Fruit fly (Drosophila melanogaster) whole organism, prepupa: ENCODE measurements around the gene CG15715.

Experiments used
- Blimp-1 ChIP-seq: fragments of 200-800 bp; sonication (Bioruptor generic); optimal IDR thresholded peaks from 3 replicates; lab custom pipeline; 2017; ENCODE audit warnings: missing biosample characterization, missing genetic modification characterization, mild to moderate bottlenecking, moderate library complexity, missing genetic modification reagents
- CG10631 ChIP-seq: fragments of 200-800 bp; sonication (Bioruptor generic); optimal IDR thresholded peaks from 2 replicates; lab custom pipeline; 2016; ENCODE audit warnings: missing biosample characterization, missing genetic modification characterization
- CG11762 ChIP-seq: fragments of 200-800 bp; sonication (Bioruptor generic); optimal IDR thresholded peaks from 3 replicates; lab custom pipeline; 2016; ENCODE audit warnings: missing biosample characterization, missing genetic modification characterization; ENCODE audit not compliant: insufficient read depth
- CG11902 ChIP-seq: fragments of 200-800 bp; sonication (Bioruptor generic); optimal IDR thresholded peaks from 3 replicates; lab custom pipeline; 2016; ENCODE audit warnings: missing biosample characterization, missing genetic modification characterization
- CG15336 ChIP-seq: fragments of 200-800 bp; sonication (Bioruptor generic); IDR thresholded peaks from 2 replicates; pipeline ENCODE4 v1.3.6; 2022; ENCODE audit warnings: missing biosample characterization, missing genetic modification characterization
- CG1621 ChIP-seq: fragments of 200-800 bp; sonication (Bioruptor generic); optimal IDR thresholded peaks from 3 replicates; lab custom pipeline; 2018; ENCODE audit warnings: missing biosample characterization, mild to moderate bottlenecking, missing genetic modification characterization
- CG16779 ChIP-seq: fragments of 200-800 bp; sonication (Bioruptor generic); optimal IDR thresholded peaks from 3 replicates; lab custom pipeline; 2017; ENCODE audit warnings: missing biosample characterization, mild to moderate bottlenecking, missing genetic modification characterization
- CG3032 ChIP-seq: fragments of 200-800 bp; optimal IDR thresholded peaks from 2 replicates; lab custom pipeline; 2019; ENCODE audit warnings: missing biosample characterization, mild to moderate bottlenecking, missing genetic modification characterization, moderate library complexity
- CG31627 ChIP-seq: fragments of 200-800 bp; sonication (Bioruptor generic); optimal IDR thresholded peaks from 3 replicates; lab custom pipeline; 2016; ENCODE audit warnings: missing biosample characterization, missing genetic modification characterization
- CG34406 ChIP-seq: fragments of 200-800 bp; sonication (Bioruptor generic); optimal IDR thresholded peaks from 3 replicates; lab custom pipeline; 2016; ENCODE audit warnings: missing biosample characterization, missing genetic modification characterization
- CG3919 ChIP-seq: fragments of 200-800 bp; sonication (Bioruptor generic); optimal IDR thresholded peaks from 3 replicates; lab custom pipeline; 2016; ENCODE audit warnings: missing biosample characterization, missing genetic modification characterization
- CG6792 ChIP-seq: fragments of 200-800 bp; sonication (Bioruptor generic); optimal IDR thresholded peaks from 3 replicates; lab custom pipeline; 2016; ENCODE audit warnings: missing biosample characterization, missing genetic modification characterization
- CG6808 ChIP-seq: fragments of 200-800 bp; sonication (Bioruptor generic); optimal IDR thresholded peaks from 3 replicates; lab custom pipeline; 2017; ENCODE audit warnings: missing biosample characterization, missing genetic modification characterization, mild to moderate bottlenecking, moderate library complexity, missing genetic modification reagents
- CG6854 ChIP-seq: fragments of 200-800 bp; sonication (Bioruptor generic); optimal IDR thresholded peaks from 2 replicates; lab custom pipeline; 2017; ENCODE audit warnings: missing biosample characterization, mild to moderate bottlenecking, missing genetic modification characterization
- CG7368 ChIP-seq: fragments of 200-800 bp; sonication (Bioruptor generic); optimal IDR thresholded peaks from 3 replicates; lab custom pipeline; 2016; ENCODE audit warnings: missing biosample characterization, missing genetic modification characterization
- CG8119 ChIP-seq: fragments of 200-800 bp; sonication (Bioruptor generic); IDR thresholded peaks from 3 replicates; pipeline ENCODE4 v1.3.6; 2022; ENCODE audit warnings: missing biosample characterization, missing genetic modification characterization
- CG8319 ChIP-seq: fragments of 200-800 bp; sonication (Bioruptor generic); optimal IDR thresholded peaks from 3 replicates; lab custom pipeline; 2016; ENCODE audit warnings: missing biosample characterization, missing genetic modification characterization
- CG9139 ChIP-seq: fragments of 200-800 bp; sonication (Bioruptor generic); optimal IDR thresholded peaks from 3 replicates; lab custom pipeline; 2017; ENCODE audit warnings: missing biosample characterization, mild to moderate bottlenecking, missing genetic modification characterization
- Eip75B ChIP-seq: fragments of 200-800 bp; sonication (Bioruptor generic); optimal IDR thresholded peaks from 3 replicates; lab custom pipeline; 2016; ENCODE audit warnings: missing biosample characterization, missing genetic modification characterization
- Eip78C ChIP-seq: fragments of 200-800 bp; sonication (Bioruptor generic); peaks from one replicate; lab custom pipeline; 2016; ENCODE audit warnings: missing biosample characterization, missing genetic modification characterization
- Eip93F ChIP-seq: fragments of 200-800 bp; sonication (Bioruptor generic); optimal IDR thresholded peaks from 2 replicates; lab custom pipeline; 2016; ENCODE audit warnings: missing biosample characterization, mild to moderate bottlenecking, missing genetic modification characterization
- Ets96B ChIP-seq: fragments of 200-800 bp; optimal IDR thresholded peaks from 2 replicates; lab custom pipeline; 2019; ENCODE audit warnings: missing biosample characterization, mild to moderate bottlenecking, missing genetic modification characterization, moderate library complexity
- Hr38 ChIP-seq: sonication (Bioruptor generic); optimal IDR thresholded peaks from 2 replicates; lab custom pipeline; 2016; ENCODE audit warnings: missing biosample characterization, missing genetic modification characterization
- Hr39 ChIP-seq: fragments of 200-800 bp; sonication (Bioruptor generic); optimal IDR thresholded peaks from 2 replicates; lab custom pipeline; 2016; ENCODE audit warnings: missing biosample characterization, missing genetic modification characterization
- Hr4 ChIP-seq: fragments of 200-800 bp; sonication (Bioruptor generic); optimal IDR thresholded peaks from 3 replicates; lab custom pipeline; 2016; ENCODE audit warnings: missing biosample characterization, missing genetic modification characterization
- Met ChIP-seq: fragments of 200-800 bp; sonication (Bioruptor generic); optimal IDR thresholded peaks from 3 replicates; lab custom pipeline; 2016; ENCODE audit warnings: missing biosample characterization, missing genetic modification characterization
- OdsH ChIP-seq: fragments of 200-800 bp; sonication (Bioruptor generic); optimal IDR thresholded peaks from 3 replicates; lab custom pipeline; 2016; ENCODE audit warnings: missing biosample characterization, missing genetic modification characterization
- Smox ChIP-seq: fragments of 200-800 bp; sonication (Bioruptor generic); optimal IDR thresholded peaks from 3 replicates; lab custom pipeline; 2016; ENCODE audit warnings: missing biosample characterization, missing genetic modification characterization
- Sox14 ChIP-seq: fragments of 200-800 bp; sonication (Bioruptor generic); optimal IDR thresholded peaks from 3 replicates; lab custom pipeline; 2016; ENCODE audit warnings: missing biosample characterization, missing genetic modification characterization
- Sox15 ChIP-seq: fragments of 200-800 bp; sonication (Bioruptor generic); optimal IDR thresholded peaks from 3 replicates; lab custom pipeline; 2016; ENCODE audit warnings: missing biosample characterization, missing genetic modification characterization
- acj6 ChIP-seq: fragments of 200-800 bp; sonication (Bioruptor generic); optimal IDR thresholded peaks from 3 replicates; lab custom pipeline; 2016; ENCODE audit warnings: missing biosample characterization, missing genetic modification characterization
- eg ChIP-seq: fragments of 200-800 bp; sonication (Bioruptor generic); IDR thresholded peaks from 3 replicates; pipeline ENCODE4 v1.3.6; 2022; ENCODE audit warnings: missing biosample characterization, missing genetic modification characterization
- esn ChIP-seq: fragments of 200-800 bp; sonication (Bioruptor generic); optimal IDR thresholded peaks from 2 replicates; lab custom pipeline; 2016; ENCODE audit warnings: missing biosample characterization, mild to moderate bottlenecking, missing genetic modification characterization, moderate library complexity
- fd59A ChIP-seq: fragments of 200-800 bp; sonication (Bioruptor generic); optimal IDR thresholded peaks from 2 replicates; lab custom pipeline; 2017; ENCODE audit warnings: missing biosample characterization, mild to moderate bottlenecking, missing genetic modification characterization, missing genetic modification reagents
- fd85E ChIP-seq: fragments of 200-800 bp; sonication (Bioruptor generic); optimal IDR thresholded peaks from 3 replicates; lab custom pipeline; 2016; ENCODE audit warnings: missing biosample characterization, missing genetic modification characterization
- lz ChIP-seq: fragments of 200-800 bp; sonication (Bioruptor generic); optimal IDR thresholded peaks from 3 replicates; lab custom pipeline; 2016; ENCODE audit warnings: missing biosample characterization, missing genetic modification characterization
- net ChIP-seq: fragments of 200-800 bp; sonication (Bioruptor generic); optimal IDR thresholded peaks from 3 replicates; lab custom pipeline; 2016; ENCODE audit warnings: missing biosample characterization, missing genetic modification characterization
- pdm3 ChIP-seq: fragments of 200-800 bp; sonication (Bioruptor generic); optimal IDR thresholded peaks from 3 replicates; lab custom pipeline; 2016; ENCODE audit warnings: missing biosample characterization, missing genetic modification characterization
- spab ChIP-seq: fragments of 200-800 bp; sonication (Bioruptor generic); optimal IDR thresholded peaks from 2 replicates; lab custom pipeline; 2017; ENCODE audit warnings: missing biosample characterization, mild to moderate bottlenecking, missing genetic modification characterization, missing genetic modification reagents
- svp ChIP-seq: fragments of 200-800 bp; sonication (Bioruptor generic); peaks from one replicate; lab custom pipeline; 2016; ENCODE audit warnings: missing biosample characterization, missing genetic modification characterization
- topi ChIP-seq: fragments of 200-800 bp; sonication (Bioruptor generic); optimal IDR thresholded peaks from 3 replicates; lab custom pipeline; 2016; ENCODE audit warnings: missing biosample characterization, missing genetic modification characterization

The CG15715 gene

DNA sequence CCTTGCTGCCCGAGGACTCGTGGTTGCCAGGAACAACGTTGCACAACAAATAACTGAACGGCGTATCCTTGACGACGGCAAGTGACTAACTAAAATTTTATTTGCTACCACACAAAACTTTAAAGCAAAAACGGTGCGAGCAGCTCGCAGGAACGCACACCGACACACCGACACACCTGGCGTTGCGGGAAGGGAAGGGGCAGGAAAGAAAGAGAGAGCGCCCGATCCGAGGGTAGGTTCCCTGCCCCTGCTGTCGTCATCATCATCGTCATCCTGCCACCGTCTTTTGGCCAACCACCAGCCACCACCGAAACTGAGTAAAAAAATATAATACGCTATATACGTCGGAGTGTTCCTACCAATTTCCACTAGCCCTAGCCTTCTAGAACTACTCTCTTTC is 6.7 kb upstream of the CG15715 start, which contains the start of gene meru:
Gene meru (minus strand): TSS at position 101 of the 400 bp plus-strand sequence.
- TF ChIP-seq CG7368 (GFP tag; lab: Kevin White, UChicago) (no peak), Smox (GFP tag; lab: Kevin White, UChicago) (no peak), lz (GFP tag; lab: Kevin White, UChicago) (no peak), topi (no peak), CG6854 (GFP tag; lab: Kevin White, UChicago) (no peak), fd59A (GFP tag; lab: Kevin White, UChicago) (no peak), CG9139 (GFP tag; lab: Kevin White, UChicago) (no peak), Hr4 (GFP tag; lab: Kevin White, UChicago) (no peak), Ets96B (tag; lab: Kevin White, UChicago) (no peak), CG6792 (GFP tag; lab: Kevin White, UChicago) (no peak), fd85E (GFP tag; lab: Kevin White, UChicago) (no peak), net (no peak), CG8119 (no peak)

DNA sequence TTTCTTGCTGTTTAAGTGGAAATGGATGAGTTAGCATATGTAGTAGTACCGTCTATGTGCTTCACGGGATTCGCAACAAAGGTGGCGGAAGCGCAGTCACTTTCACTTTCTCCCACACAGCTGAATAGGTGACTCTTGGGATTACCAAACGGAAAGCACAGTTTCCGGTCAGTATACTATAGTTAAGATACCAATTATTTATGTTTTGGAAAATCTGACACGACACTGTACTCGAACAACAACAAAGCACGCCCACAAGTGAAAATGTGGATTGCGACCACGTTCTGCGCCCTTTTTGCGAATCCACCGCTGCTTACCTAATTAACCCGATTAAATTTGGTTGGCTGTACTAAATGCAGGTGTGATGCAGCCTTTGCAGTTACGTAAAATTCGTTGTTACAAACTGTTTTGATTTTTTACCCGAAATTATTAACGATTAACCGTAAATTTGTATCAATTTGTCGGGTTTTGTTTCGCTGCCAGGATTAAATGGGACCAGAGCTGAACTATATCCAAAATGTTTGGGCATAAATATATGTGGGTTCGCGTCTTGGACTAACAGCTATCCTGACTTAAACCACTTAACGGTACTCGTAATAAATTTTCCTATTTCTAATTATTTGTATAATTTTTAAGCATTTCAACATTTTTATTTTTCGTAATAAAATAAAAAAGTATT is 2.3 kb downstream of the CG15715 start, which contains the start of gene CG18081:
Gene CG18081 (minus strand): TSS at position 512 of the 679 bp plus-strand sequence.
- TF ChIP-seq Eip78C (GFP tag; lab: Kevin White, UChicago) (peak; percentile 49), Sox14 (GFP tag; lab: Kevin White, UChicago) (peak; percentile 35), fd85E (GFP tag; lab: Kevin White, UChicago) (no peak), CG34406 (GFP tag; lab: Kevin White, UChicago) (no peak), acj6 (GFP tag; lab: Kevin White, UChicago) (no peak), fd59A (GFP tag; lab: Kevin White, UChicago) (no peak), Blimp-1 (GFP tag; lab: Kevin White, UChicago) (peak; percentile 65)
- TF ChIP-seq, all 60 proteins: peak for 3

- TF ChIP-seq topi (no peak), Hr39 (GFP tag; lab: Kevin White, UChicago) (peak; percentile 17), esn (GFP tag; lab: Kevin White, UChicago) (peak; percentile 39), Eip78C (GFP tag; lab: Kevin White, UChicago) (peak; percentile 6), Eip75B (GFP tag; lab: Kevin White, UChicago) (peak; percentile 12), CG6854 (GFP tag; lab: Kevin White, UChicago) (no peak), CG10631 (no peak), lz (GFP tag; lab: Kevin White, UChicago) (peak; percentile 28), Sox14 (GFP tag; lab: Kevin White, UChicago) (peak; percentile 27), CG31627 (peak; percentile 1), CG3032 (tag; lab: Kevin White, UChicago) (peak; percentile 25)
Measured at dm6 chr3L:15832146-15832545, 5.1 kb downstream of the CG15715 start, which contains the start of gene CG12713. CG12713 (plus strand) TSS chr3L:15832464.

DNA sequence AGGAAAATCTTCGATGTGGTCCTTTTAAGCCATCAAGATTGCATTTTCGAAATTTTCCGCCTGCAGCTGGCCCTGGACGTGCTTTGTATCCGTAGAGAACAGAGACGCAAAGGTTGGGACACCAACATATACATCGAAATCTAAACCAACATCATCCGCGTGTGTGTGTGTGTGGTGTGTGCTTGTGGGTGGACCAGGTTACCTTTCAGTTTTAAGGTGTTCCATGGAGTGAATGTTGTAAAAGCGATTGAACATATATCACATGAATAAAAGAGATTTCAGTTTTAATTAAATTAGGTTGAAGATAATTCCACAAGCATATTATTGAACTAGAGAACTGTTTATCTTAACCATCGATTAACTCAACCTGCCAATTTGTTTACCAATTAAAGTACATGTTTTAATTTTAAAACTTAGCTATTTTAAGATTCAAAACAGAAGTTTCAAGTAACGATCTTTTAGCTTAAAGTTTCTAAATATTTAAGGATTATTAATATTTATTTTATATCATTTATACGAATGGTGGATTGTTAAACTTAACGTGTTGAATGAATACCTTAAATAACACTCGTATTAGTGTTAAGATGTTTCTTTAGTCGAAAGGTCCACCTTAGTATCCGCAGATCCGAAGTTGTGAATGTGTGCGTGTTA is 10.2 kb downstream of the CG15715 start:
- peak; percentile 78 for TF ChIP-seq CG7368 (GFP tag; lab: Kevin White, UChicago)
- peak; percentile 90 for TF ChIP-seq OdsH (GFP tag; lab: Kevin White, UChicago)
- peak; percentile 84 for TF ChIP-seq pdm3 (GFP tag; lab: Kevin White, UChicago)
- peak; percentile 91 for TF ChIP-seq CG34406 (GFP tag; lab: Kevin White, UChicago)
- peak; percentile 90 for TF ChIP-seq acj6 (GFP tag; lab: Kevin White, UChicago)
- TF ChIP-seq eg (GFP tag; lab: Robert Waterston, UW) = no peak; the same call in 2 of the 3 replicates
- TF ChIP-seq CG6854 (GFP tag; lab: Kevin White, UChicago) = peak; percentile 92
- peak; percentile 92 for TF ChIP-seq CG10631
- TF ChIP-seq CG8119 = peak; percentile 88
- TF ChIP-seq CG1621 = peak; percentile 78
- peak; percentile 94 for TF ChIP-seq CG6808 (GFP tag; lab: Kevin White, UChicago)
- no peak for TF ChIP-seq CG9139 (GFP tag; lab: Kevin White, UChicago)
- peak; percentile 89 for TF ChIP-seq Hr4 (GFP tag; lab: Kevin White, UChicago)
- peak; percentile 81 for TF ChIP-seq CG31627
- peak; percentile 90 for TF ChIP-seq CG11762
- peak; percentile 78 for TF ChIP-seq Eip93F (GFP tag; lab: Kevin White, UChicago)
- peak; percentile 89 for TF ChIP-seq CG6792 (GFP tag; lab: Kevin White, UChicago)
- peak; percentile 95 for TF ChIP-seq svp (GFP tag; lab: Kevin White, UChicago)
- no peak for TF ChIP-seq CG16779 (tag; lab: Kevin White, UChicago)
- TF ChIP-seq CG8319 (GFP tag; lab: Kevin White, UChicago) = peak; percentile 86
- TF ChIP-seq Met (GFP tag; lab: Kevin White, UChicago) = peak; percentile 88
- TF ChIP-seq CG11902 (GFP tag; lab: Kevin White, UChicago) = peak; percentile 70
- TF ChIP-seq CG3919 (GFP tag; lab: Kevin White, UChicago) = peak; percentile 91
- TF ChIP-seq Ets96B (tag; lab: Kevin White, UChicago) = peak; percentile 86
- peak; percentile 78 for TF ChIP-seq Sox15 (GFP tag; lab: Kevin White, UChicago)
- no peak for TF ChIP-seq Hr38
- peak; percentile 88 for TF ChIP-seq spab
- peak; percentile 86 for TF ChIP-seq CG15336 (GFP tag; lab: Robert Waterston, UW)
